In genomic region chr3L:3806330-3806729, dm6 we compare ENCODE assay signal across 1 fruit fly cellular context.
TF ChIP-seq lines count a peak whose summit lies in the region.

TSS of gene CG32264 (minus strand) at chr3L:3806459.
TSS of gene ntc (minus strand) at chr3L:3806459.
TSS of gene IntS10 (plus strand) at chr3L:3806710.

TF ChIP-seq in whole organism, embryonic, 481 proteins besides CTCF, POLR2A, EP300 and RAD21 (continued from another document and continues in another):
- TF ChIP-seq ranshi (GFP tag; IDR thresholded peaks at IDR 0.05; lab: Robert Waterston, UW) (0 out of 2 replicates have a peak, but pooled peaks have one; percentile 55), CG34422 (GFP tag; IDR thresholded peaks at IDR 0.05; lab: Robert Waterston, UW) (0 out of 3 replicates have a peak, but pooled peaks have one; percentile 47), CG7745 (tag; optimal IDR thresholded peaks at IDR 0.05; lab: Kevin White, UChicago) (no peak), CG5953 (GFP tag; IDR thresholded peaks at IDR 0.05; lab: Robert Waterston, UW) (no peak), Scr (GFP tag; IDR thresholded peaks at IDR 0.05; lab: Robert Waterston, UW; ENCODE audit: partially characterized antibody) (peak; percentile 63), Hey (tag; optimal IDR thresholded peaks at IDR 0.05; lab: Kevin White, UChicago) (no peak), Dbx (GFP tag; IDR thresholded peaks at IDR 0.05; lab: Robert Waterston, UW) (peak; percentile 87; the same call in 2 of the 3 replicates), Ets65A (GFP tag; lab: Kevin White, UChicago) (peak; percentile 97), shn (GFP tag; optimal IDR thresholded peaks at IDR 0.05; lab: Kevin White, UChicago) (peak; percentile 87), ssp (GFP tag; IDR thresholded peaks at IDR 0.05; lab: Robert Waterston, UW) (peak; percentile 32), CG12942 (GFP tag; optimal IDR thresholded peaks at IDR 0.05; lab: Kevin White, UChicago) (peak; percentile 73), CG1647 (GFP tag; optimal IDR thresholded peaks at IDR 0.05; lab: Kevin White, UChicago) (peak; percentile 72), ara (GFP tag; IDR thresholded peaks at IDR 0.05; lab: Robert Waterston, UW) (no peak), Sry-β (GFP tag; optimal IDR thresholded peaks at IDR 0.05; lab: Kevin White, UChicago) (peak; percentile 92), CG9727 (GFP tag; optimal IDR thresholded peaks at IDR 0.05; lab: Kevin White, UChicago) (peak; percentile 68), seq (GFP tag; IDR thresholded peaks at IDR 0.05; lab: Robert Waterston, UW) (no peak), ro (GFP tag; IDR thresholded peaks at IDR 0.05; lab: Robert Waterston, UW) (no peak), CG15011 (GFP tag; optimal IDR thresholded peaks at IDR 0.05; lab: Kevin White, UChicago) (no peak), Asciz (GFP tag; optimal IDR thresholded peaks at IDR 0.05; lab: Kevin White, UChicago) (no peak), nom (GFP tag; optimal IDR thresholded peaks at IDR 0.05; lab: Kevin White, UChicago) (peak; percentile 30), schlank (tag; optimal IDR thresholded peaks at IDR 0.05; lab: Kevin White, UChicago) (peak; percentile 10), fd3F (GFP tag; optimal IDR thresholded peaks at IDR 0.05; lab: Kevin White, UChicago) (peak; percentile 59), luna (GFP tag; optimal IDR thresholded peaks at IDR 0.05; lab: Kevin White, UChicago) (peak; percentile 78), CG2712 (tag; optimal IDR thresholded peaks at IDR 0.05; lab: Kevin White, UChicago) (peak; percentile 52), Fer2 (tag; optimal IDR thresholded peaks at IDR 0.05; lab: Kevin White, UChicago) (peak; percentile 44), PHDP (tag; optimal IDR thresholded peaks at IDR 0.05; lab: Kevin White, UChicago) (peak; percentile 66), CG30403 (GFP tag; optimal IDR thresholded peaks at IDR 0.05; lab: Kevin White, UChicago) (peak; percentile 86), Sox100B (GFP tag; optimal IDR thresholded peaks at IDR 0.05; lab: Kevin White, UChicago) (peak; percentile 53), NC2α (GFP tag; optimal IDR thresholded peaks at IDR 0.05; lab: Kevin White, UChicago) (peak; percentile 22), CG18764 (GFP tag; optimal IDR thresholded peaks at IDR 0.05; lab: Kevin White, UChicago) (peak; percentile 60), eyg (GFP tag; optimal IDR thresholded peaks at IDR 0.05; lab: Kevin White, UChicago) (peak; percentile 62), toy (GFP tag; IDR thresholded peaks at IDR 0.05; lab: Robert Waterston, UW) (no peak), CG14667 (GFP tag; IDR thresholded peaks at IDR 0.05; lab: Robert Waterston, UW) (no peak), ac (GFP tag; optimal IDR thresholded peaks at IDR 0.05; lab: Kevin White, UChicago) (no peak), gem (tag; optimal IDR thresholded peaks at IDR 0.05; lab: Kevin White, UChicago) (peak; percentile 79), CG11093 (GFP tag; IDR thresholded peaks at IDR 0.05; lab: Robert Waterston, UW) (peak; percentile 43; the same call in 1 of the 3 replicates), Bgb (GFP tag; IDR thresholded peaks at IDR 0.05; lab: Robert Waterston, UW; ENCODE audit: partially characterized antibody) (0 out of 2 replicates have a peak, but pooled peaks have one; percentile 43), Bdp1 (GFP tag; optimal IDR thresholded peaks at IDR 0.05; lab: Kevin White, UChicago) (peak; percentile 53), CG43689 (GFP tag; IDR thresholded peaks at IDR 0.05; lab: Robert Waterston, UW) (no peak), dpn (GFP tag; optimal IDR thresholded peaks at IDR 0.05; lab: Kevin White, UChicago) (peak; percentile 81 to 82), chn (GFP tag; optimal IDR thresholded peaks at IDR 0.05; lab: Kevin White, UChicago) (peak; percentile 84), crol (GFP tag; IDR thresholded peaks at IDR 0.05; lab: Robert Waterston, UW) (no peak), CG6254 (GFP tag; optimal IDR thresholded peaks at IDR 0.05; lab: Kevin White, UChicago) (peak; percentile 7), NfI (GFP tag; optimal IDR thresholded peaks at IDR 0.05; lab: Kevin White, UChicago) (peak; percentile 80), gce (GFP tag; IDR thresholded peaks at IDR 0.05; lab: Robert Waterston, UW) (no peak), sc (optimal IDR thresholded peaks at IDR 0.05; lab: Kevin White, UChicago) (no peak), sc (GFP tag; optimal IDR thresholded peaks at IDR 0.05; lab: Kevin White, UChicago) (peak; percentile 9), H2.0 (GFP tag; IDR thresholded peaks at IDR 0.05; lab: Robert Waterston, UW) (0 out of 2 replicates have a peak, but pooled peaks have one; percentile 20), CG7372 (GFP tag; IDR thresholded peaks at IDR 0.05; lab: Robert Waterston, UW) (0 out of 2 replicates have a peak, but pooled peaks have one; percentile 41), CG7987 (GFP tag; optimal IDR thresholded peaks at IDR 0.05; lab: Kevin White, UChicago) (no peak), HLH4C (GFP tag; IDR thresholded peaks at IDR 0.05; lab: Robert Waterston, UW; ENCODE audit: partially characterized antibody) (peak; percentile 60; the same call in 2 of the 3 replicates), Elba2 (GFP tag; optimal IDR thresholded peaks at IDR 0.05; lab: Kevin White, UChicago) (peak; percentile 31), CG4617 (GFP tag; optimal IDR thresholded peaks at IDR 0.05; lab: Kevin White, UChicago; ENCODE audit: borderline replicate concordance) (peak; percentile 86), CG17802 (tag; optimal IDR thresholded peaks at IDR 0.05; lab: Kevin White, UChicago) (no peak), CG30020 (tag; optimal IDR thresholded peaks at IDR 0.05; lab: Kevin White, UChicago) (peak; percentile 62), zen2 (GFP tag; IDR thresholded peaks at IDR 0.05; lab: Robert Waterston, UW; ENCODE audit: partially characterized antibody) (no peak), fu2 (GFP tag; optimal IDR thresholded peaks at IDR 0.05; lab: Kevin White, UChicago) (peak; percentile 79), CG5180 (GFP tag; optimal IDR thresholded peaks at IDR 0.05; lab: Kevin White, UChicago) (no peak), Hr3 (GFP tag; optimal IDR thresholded peaks at IDR 0.05; lab: Kevin White, UChicago) (peak; percentile 65), CG7963 (GFP tag; IDR thresholded peaks at IDR 0.05; lab: Robert Waterston, UW; ENCODE audit: partially characterized antibody) (no peak), CG1602 (GFP tag; optimal IDR thresholded peaks at IDR 0.05; lab: Kevin White, UChicago) (peak; percentile 58), CG4730 (GFP tag; IDR thresholded peaks at IDR 0.05; lab: Robert Waterston, UW) (no peak), CG6272 (GFP tag; IDR thresholded peaks at IDR 0.05; lab: Robert Waterston, UW) (peak; percentile 64; the same call in 1 of the 2 replicates), ab (GFP tag; optimal IDR thresholded peaks at IDR 0.05; lab: Kevin White, UChicago) (peak; percentile 59), CG33213 (GFP tag; optimal IDR thresholded peaks at IDR 0.05; lab: Kevin White, UChicago) (peak; percentile 62), CG2202 (tag; optimal IDR thresholded peaks at IDR 0.05; lab: Kevin White, UChicago) (no peak), BtbVII (GFP tag; optimal IDR thresholded peaks at IDR 0.05; lab: Kevin White, UChicago) (peak; percentile 19), chinmo (GFP tag; IDR thresholded peaks at IDR 0.05; lab: Robert Waterston, UW; ENCODE audit: partially characterized antibody) (no peak), Oaz (GFP tag; IDR thresholded peaks at IDR 0.05; lab: Robert Waterston, UW) (0 out of 2 replicates have a peak, but pooled peaks have one; percentile 20), Optix (GFP tag; IDR thresholded peaks at IDR 0.05; lab: Robert Waterston, UW) (no peak), Dll (GFP tag; IDR thresholded peaks at IDR 0.05; lab: Robert Waterston, UW; ENCODE audit: partially characterized antibody) (peak; percentile 73; the same call in 3 of the 4 replicates), CG10431 (GFP tag; optimal IDR thresholded peaks at IDR 0.05; lab: Kevin White, UChicago) (peak; percentile 39), Side (GFP tag; optimal IDR thresholded peaks at IDR 0.05; lab: Kevin White, UChicago) (peak; percentile 82), CkIIα-i1 (GFP tag; IDR thresholded peaks at IDR 0.05; lab: Robert Waterston, UW) (no peak), Sox102F (GFP tag; optimal IDR thresholded peaks at IDR 0.05; lab: Kevin White, UChicago) (no peak), CG34376 (GFP tag; optimal IDR thresholded peaks at IDR 0.05; lab: Kevin White, UChicago) (peak; percentile 68), run (tag; optimal IDR thresholded peaks at IDR 0.05; lab: Kevin White, UChicago) (no peak), ftz-f1 (GFP tag; optimal IDR thresholded peaks at IDR 0.05; lab: Kevin White, UChicago) (no peak), Sin3A (optimal IDR thresholded peaks at IDR 0.05; lab: Kevin White, UChicago) (peak; percentile 73), pan (optimal IDR thresholded peaks at IDR 0.05; lab: Kevin White, UChicago) (no peak), pan (GFP tag; optimal IDR thresholded peaks at IDR 0.05 in 1 of 2, IDR thresholded peaks at IDR 0.05 in 1 of 2) (no peak), unc-4 (GFP tag; IDR thresholded peaks at IDR 0.05; lab: Robert Waterston, UW; ENCODE audit: partially characterized antibody) (peak; percentile 60), CG14965 (GFP tag; optimal IDR thresholded peaks at IDR 0.05; lab: Kevin White, UChicago; ENCODE audit: borderline replicate concordance) (no peak), GATAe (GFP tag; conservative IDR thresholded peaks at IDR 0.05; lab: Robert Waterston, UW) (no peak), gro (GFP tag; optimal IDR thresholded peaks at IDR 0.05; lab: Kevin White, UChicago) (peak; percentile 84), Nf-YB (GFP tag; optimal IDR thresholded peaks at IDR 0.05; lab: Kevin White, UChicago) (peak; percentile 30), CG9932 (GFP tag; IDR thresholded peaks at IDR 0.05; lab: Robert Waterston, UW) (peak; percentile 83), E2f1 (GFP tag; IDR thresholded peaks at IDR 0.05; lab: Robert Waterston, UW) (no peak), prd (optimal IDR thresholded peaks at IDR 0.05; lab: Kevin White, UChicago) (no peak), prd (GFP tag; IDR thresholded peaks at IDR 0.05; lab: Robert Waterston, UW) (peak; percentile 67), chm (GFP tag; IDR thresholded peaks at IDR 0.05; lab: Robert Waterston, UW) (no peak), CG8359 (GFP tag; optimal IDR thresholded peaks at IDR 0.05; lab: Kevin White, UChicago; ENCODE audit: borderline replicate concordance) (no peak), CG12104 (GFP tag; optimal IDR thresholded peaks at IDR 0.05; lab: Kevin White, UChicago) (peak; percentile 38), CoRest (tag; optimal IDR thresholded peaks at IDR 0.05; lab: Kevin White, UChicago) (peak; percentile 85), BEAF-32 (GFP tag; optimal IDR thresholded peaks at IDR 0.05; lab: Kevin White, UChicago) (peak; percentile 75), CG17361 (GFP tag; IDR thresholded peaks at IDR 0.05; lab: Robert Waterston, UW) (0 out of 3 replicates have a peak, but pooled peaks have one; percentile 19), CG32532 (GFP tag; IDR thresholded peaks at IDR 0.05; lab: Robert Waterston, UW) (peak; percentile 63), jumu (GFP tag; optimal IDR thresholded peaks at IDR 0.05; lab: Kevin White, UChicago) (peak; percentile 63), CG11247 (GFP tag; IDR thresholded peaks at IDR 0.05; lab: Robert Waterston, UW) (no peak; the same call in 1 of the 2 replicates), sob (GFP tag; IDR thresholded peaks at IDR 0.05; lab: Robert Waterston, UW) (peak; percentile 77), CrebB (tag; optimal IDR thresholded peaks at IDR 0.05; lab: Kevin White, UChicago) (no peak), CG1832 (GFP tag; optimal IDR thresholded peaks at IDR 0.05; lab: Kevin White, UChicago) (no peak), ATbp (GFP tag; optimal IDR thresholded peaks at IDR 0.05; lab: Kevin White, UChicago) (no peak), gsb (GFP tag; IDR thresholded peaks at IDR 0.05; lab: Robert Waterston, UW) (no peak), Abd-B (GFP tag; optimal IDR thresholded peaks at IDR 0.05; lab: Kevin White, UChicago) (no peak), CG9817 (tag; optimal IDR thresholded peaks at IDR 0.05; lab: Kevin White, UChicago) (peak; percentile 83), Dref (GFP tag; IDR thresholded peaks at IDR 0.05; lab: Robert Waterston, UW) (peak; percentile 72), Gug (GFP tag; IDR thresholded peaks at IDR 0.05; lab: Robert Waterston, UW) (no peak), org-1 (GFP tag; optimal IDR thresholded peaks at IDR 0.05; lab: Kevin White, UChicago) (peak; percentile 43), vfl (GFP tag; optimal IDR thresholded peaks at IDR 0.05; lab: Kevin White, UChicago) (peak; percentile 85), Nf-YC (tag; optimal IDR thresholded peaks at IDR 0.05; lab: Kevin White, UChicago) (peak; percentile 16), ERR (GFP tag; optimal IDR thresholded peaks at IDR 0.05; lab: Kevin White, UChicago) (peak; percentile 54), CG8944 (GFP tag; optimal IDR thresholded peaks at IDR 0.05; lab: Kevin White, UChicago) (peak; percentile 79), gcm2 (GFP tag; optimal IDR thresholded peaks at IDR 0.05; lab: Kevin White, UChicago) (peak; percentile 16), Xbp1 (GFP tag; optimal IDR thresholded peaks at IDR 0.05; lab: Kevin White, UChicago) (peak; percentile 81), lab (GFP tag; optimal IDR thresholded peaks at IDR 0.05; lab: Kevin White, UChicago) (peak; percentile 69), CG8281 (tag; optimal IDR thresholded peaks at IDR 0.05; lab: Kevin White, UChicago) (no peak), CG9609 (GFP tag; optimal IDR thresholded peaks at IDR 0.05; lab: Kevin White, UChicago) (peak; percentile 79), corto (GFP tag; optimal IDR thresholded peaks at IDR 0.05; lab: Kevin White, UChicago) (no peak), kah (GFP tag; optimal IDR thresholded peaks at IDR 0.05; lab: Kevin White, UChicago) (no peak), yki (optimal IDR thresholded peaks at IDR 0.05; lab: Kevin White, UChicago) (no peak), otp (GFP tag; IDR thresholded peaks at IDR 0.05; lab: Robert Waterston, UW) (no peak), Hsf (GFP tag; optimal IDR thresholded peaks at IDR 0.05; lab: Kevin White, UChicago) (peak; percentile 77), CG10267 (tag; optimal IDR thresholded peaks at IDR 0.05; lab: Kevin White, UChicago) (peak; percentile 97), crp (GFP tag; optimal IDR thresholded peaks at IDR 0.05; lab: Kevin White, UChicago) (peak; percentile 48 to 93), CG16815 (GFP tag; optimal IDR thresholded peaks at IDR 0.05; lab: Kevin White, UChicago) (peak; percentile 64), CG15479 (GFP tag; optimal IDR thresholded peaks at IDR 0.05; lab: Kevin White, UChicago) (no peak), sim (GFP tag; IDR thresholded peaks at IDR 0.05; lab: Robert Waterston, UW) (no peak), CG11398 (GFP tag; optimal IDR thresholded peaks at IDR 0.05; lab: Kevin White, UChicago) (peak; percentile 41)
